Worm (Caenorhabditis elegans): ENCODE results near the gene eif-3.B.

The eif-3.B gene

DNA sequence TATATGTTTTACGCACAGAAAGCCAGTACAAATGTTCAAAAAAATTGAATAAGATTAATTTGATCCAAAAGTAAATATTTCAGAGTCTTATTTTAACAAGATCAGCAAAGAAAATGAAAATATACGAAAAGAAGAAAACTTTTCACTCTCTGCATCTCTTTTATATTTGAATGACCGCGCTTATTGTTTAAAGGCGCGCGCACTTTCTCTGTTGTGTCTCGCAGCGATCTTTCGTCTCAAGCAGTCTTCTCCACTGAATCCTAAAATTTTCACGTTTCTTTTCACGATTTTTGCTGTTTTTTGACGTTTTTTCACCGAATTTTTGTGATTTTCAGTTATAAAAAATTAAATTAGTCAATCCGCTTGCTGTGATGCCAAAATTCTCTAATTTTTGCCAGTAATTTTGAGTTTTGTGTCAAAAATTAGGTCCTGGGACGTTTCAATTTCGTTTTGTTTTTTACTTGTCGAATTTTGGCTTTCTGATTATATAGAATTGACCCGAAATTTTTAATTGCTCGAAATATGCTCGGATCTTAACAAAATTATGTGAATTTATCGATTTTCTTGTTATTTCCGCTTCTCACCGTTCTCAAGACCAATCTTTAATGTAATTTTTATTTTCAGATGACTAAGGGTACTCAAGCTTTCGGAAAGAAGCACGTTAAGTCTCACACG is 19.8 kb downstream of the eif-3.B start, which contains the start of gene W01D2.1:
Gene W01D2.1, plus strand, starts transcription at position 625 of the 675 bp plus-strand sequence.
- TF ChIP-seq lsy-2 (tag; optimal IDR thresholded peaks at IDR 0.05) (peak; percentile 69), mep-1 (tag; optimal IDR thresholded peaks at IDR 0.05) (peak; percentile 70), blmp-1 (tag; optimal IDR thresholded peaks at IDR 0.05) (peak; percentile 18), nhr-2 (tag; optimal IDR thresholded peaks at IDR 0.05) (peak; percentile 8), tbx-8 (GFP tag; optimal IDR thresholded peaks at IDR 0.05) (no peak), ztf-11 (tag; optimal IDR thresholded peaks at IDR 0.05) (no peak), pha-4 (tag; optimal IDR thresholded peaks at IDR 0.05) (peak; percentile 22), mab-5 (tag; optimal IDR thresholded peaks at IDR 0.05) (no peak), hlh-1 (tag; optimal IDR thresholded peaks at IDR 0.05) (peak; percentile 22), ces-1 (GFP tag; optimal IDR thresholded peaks at IDR 0.05) (peak; percentile 17), nhr-237 (tag; optimal IDR thresholded peaks at IDR 0.05) (peak; percentile 57), ceh-39 (tag; optimal IDR thresholded peaks at IDR 0.05) (peak; percentile 10)

DNA sequence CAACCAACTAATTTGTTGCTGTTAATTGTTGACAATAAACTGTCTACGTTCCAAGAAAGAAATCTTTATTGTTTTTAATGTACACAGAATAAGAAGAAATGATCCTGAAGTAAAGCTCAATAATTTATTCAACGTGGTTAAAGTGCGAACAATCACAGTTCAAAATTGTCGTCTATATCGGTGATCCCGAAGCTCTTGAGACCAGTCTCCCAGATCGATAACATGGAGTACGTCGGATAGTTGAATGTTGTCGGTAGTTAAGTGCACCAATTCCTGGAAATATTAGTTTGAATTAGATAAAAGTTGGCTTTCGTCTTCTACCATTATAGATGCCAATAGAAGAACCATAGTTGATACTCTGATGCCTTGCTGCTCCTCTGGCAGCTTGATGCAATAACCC is 20.9 kb downstream of the eif-3.B start:
- TF ChIP-seq ceh-39 (tag; optimal IDR thresholded peaks at IDR 0.05) (no peak), tbx-8 (GFP tag; optimal IDR thresholded peaks at IDR 0.05) (no peak), nhr-2 (tag; optimal IDR thresholded peaks at IDR 0.05) (no peak), mep-1 (tag; optimal IDR thresholded peaks at IDR 0.05) (no peak), sptf-1 (tag; optimal IDR thresholded peaks at IDR 0.05) (no peak), ztf-11 (tag; optimal IDR thresholded peaks at IDR 0.05) (no peak), snpc-4 (tag; optimal IDR thresholded peaks at IDR 0.05) (no peak), pha-4 (tag; optimal IDR thresholded peaks at IDR 0.05) (no peak), nhr-28 (tag; optimal IDR thresholded peaks at IDR 0.05) (no peak), ceh-43 (GFP tag; optimal IDR thresholded peaks at IDR 0.05) (no peak), unc-62 (GFP tag; optimal IDR thresholded peaks at IDR 0.05) (no peak), lsy-2 (tag; optimal IDR thresholded peaks at IDR 0.05) (no peak), mls-2 (tag; optimal IDR thresholded peaks at IDR 0.05) (no peak)

DNA sequence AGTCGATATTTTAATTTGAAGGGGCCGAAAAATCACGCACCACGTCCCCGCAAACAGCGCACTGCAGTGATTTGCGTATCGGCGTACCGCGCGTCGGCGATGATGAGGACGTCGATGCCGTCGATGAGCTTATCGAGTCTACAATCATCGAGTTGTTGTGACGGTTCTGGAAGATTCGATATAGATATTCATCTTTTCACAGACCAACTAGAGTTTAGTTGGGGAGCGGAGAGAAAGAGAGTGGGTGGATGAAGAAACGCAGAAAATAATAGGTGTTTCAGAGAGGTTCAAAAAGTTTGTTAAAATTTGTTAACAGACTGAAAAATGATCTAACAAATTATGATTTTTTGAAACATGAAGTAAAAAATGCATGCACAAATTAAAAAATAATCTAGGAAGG is 23.2 kb downstream of the eif-3.B start, which contains the start of gene nhr-61:
Gene nhr-61, minus strand, starts transcription at position 168 of the 400 bp plus-strand sequence.
- TF ChIP-seq sem-2 (GFP tag; optimal IDR thresholded peaks at IDR 0.05), result no peak
- TF ChIP-seq elt-1 (tag; optimal IDR thresholded peaks at IDR 0.05; ENCODE audit: borderline replicate concordance, insufficient read depth), result peak; percentile 73

DNA sequence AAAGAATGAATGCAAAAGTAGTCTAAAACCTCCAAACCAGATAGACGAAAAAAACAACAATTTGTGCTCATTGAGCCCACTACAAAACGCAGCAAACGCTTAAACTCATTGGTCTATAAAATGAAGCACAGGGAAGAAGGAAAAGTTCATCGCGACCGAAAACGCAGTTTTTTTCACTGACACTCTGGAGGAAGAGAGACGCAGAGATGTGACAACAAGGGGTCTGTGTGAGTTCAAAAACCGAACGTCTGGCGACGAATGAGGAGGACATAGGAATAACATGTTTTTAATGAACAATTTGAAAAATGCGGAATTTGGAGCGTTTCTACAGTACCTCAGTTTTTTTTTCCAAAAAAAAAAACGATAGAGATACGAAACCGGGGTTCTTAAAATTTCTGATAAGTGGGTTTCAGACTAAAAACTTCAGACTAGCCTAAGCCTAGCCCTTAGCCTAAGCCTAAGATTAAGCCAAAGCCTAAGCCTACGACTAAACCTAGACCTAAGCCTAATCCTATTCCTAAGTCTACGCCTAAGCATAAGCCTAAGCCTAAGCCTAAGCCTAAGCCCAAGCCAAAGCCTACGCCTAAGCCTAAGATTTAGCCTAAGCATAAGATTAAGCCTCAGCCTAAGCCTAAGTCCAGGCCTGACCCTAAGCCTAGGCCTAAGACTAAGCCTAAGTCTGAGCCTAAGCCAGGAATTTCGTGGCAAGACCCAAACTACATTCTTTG is 24.2 kb downstream of the eif-3.B start:
- peak; percentile 36 for TF ChIP-seq ham-2 (GFP tag; optimal IDR thresholded peaks at IDR 0.05)
- no peak for TF ChIP-seq ztf-11 (tag; optimal IDR thresholded peaks at IDR 0.05)

DNA sequence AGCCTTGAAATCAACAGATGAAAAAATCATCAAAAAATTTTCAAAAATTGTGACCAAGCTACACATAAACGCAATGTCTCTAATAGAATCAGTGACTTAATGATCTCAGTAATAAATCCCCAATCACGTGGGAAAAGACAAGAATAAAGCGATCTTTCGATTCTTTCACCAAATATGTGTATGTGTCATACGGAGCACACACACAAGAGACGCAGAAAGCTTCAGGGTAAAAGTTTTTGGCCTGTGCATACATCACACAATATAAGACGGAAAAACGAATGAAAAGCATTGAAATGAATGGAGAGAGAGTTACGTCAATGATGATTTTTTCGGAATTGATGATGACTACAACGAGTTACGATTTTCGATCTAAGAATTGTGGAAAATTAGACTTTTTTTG is 25.3 kb downstream of the eif-3.B start:
- no peak for TF ChIP-seq ceh-83 (GFP tag; optimal IDR thresholded peaks at IDR 0.05)
- no peak for TF ChIP-seq nhr-2 (tag; optimal IDR thresholded peaks at IDR 0.05)
- no peak for TF ChIP-seq unc-62 (GFP tag; optimal IDR thresholded peaks at IDR 0.05)
- no peak for TF ChIP-seq tbx-8 (GFP tag; optimal IDR thresholded peaks at IDR 0.05)
- TF ChIP-seq drap-1 (GFP tag; optimal IDR thresholded peaks at IDR 0.05), result no peak
- TF ChIP-seq ces-1 (GFP tag; optimal IDR thresholded peaks at IDR 0.05), result no peak
- no peak for TF ChIP-seq snpc-4 (tag; optimal IDR thresholded peaks at IDR 0.05)
- no peak for TF ChIP-seq nhr-76 (tag; optimal IDR thresholded peaks at IDR 0.05)

DNA sequence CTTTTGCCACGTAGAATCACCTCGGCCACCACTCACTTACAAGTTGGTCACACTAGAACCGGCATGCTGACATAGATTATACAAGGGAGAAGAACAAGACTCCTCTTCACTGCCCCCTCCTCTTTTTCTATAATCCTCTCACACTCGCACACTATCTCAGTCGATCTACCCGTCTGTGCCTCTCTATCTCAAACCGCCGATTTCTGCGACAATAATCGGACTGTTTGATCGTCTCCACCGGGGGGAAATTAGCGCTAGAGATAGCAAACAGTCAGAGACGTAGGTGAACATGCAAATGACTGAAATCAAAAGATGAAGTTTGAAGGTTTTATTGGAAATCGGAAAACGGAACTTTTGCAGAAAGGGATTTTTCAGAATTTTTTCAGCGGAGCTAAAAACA is 27.2 kb downstream of the eif-3.B start:
- no peak for TF ChIP-seq sptf-1 (tag; optimal IDR thresholded peaks at IDR 0.05)
- TF ChIP-seq drap-1 (GFP tag; optimal IDR thresholded peaks at IDR 0.05), result no peak
- TF ChIP-seq sem-2 (GFP tag; optimal IDR thresholded peaks at IDR 0.05), result no peak
- TF ChIP-seq lin-13 (tag; optimal IDR thresholded peaks at IDR 0.05), result no peak
- no peak for TF ChIP-seq flh-1 (GFP tag; optimal IDR thresholded peaks at IDR 0.05)
- no peak for TF ChIP-seq bed-3 (GFP tag; optimal IDR thresholded peaks at IDR 0.05)
- peak; percentile 62 for TF ChIP-seq elt-3 (tag; optimal IDR thresholded peaks at IDR 0.05)
- no peak for TF ChIP-seq ceh-43 (GFP tag; optimal IDR thresholded peaks at IDR 0.05)
- TF ChIP-seq unc-62 (GFP tag; optimal IDR thresholded peaks at IDR 0.05), result peak; percentile 9
- no peak for TF ChIP-seq ztf-11 (tag; optimal IDR thresholded peaks at IDR 0.05)
- peak; percentile 73 for TF ChIP-seq pha-4 (tag; optimal IDR thresholded peaks at IDR 0.05)
- no peak for TF ChIP-seq unc-39 (tag; optimal IDR thresholded peaks at IDR 0.05)
- TF ChIP-seq nhr-237 (tag; optimal IDR thresholded peaks at IDR 0.05), result peak; percentile 70
- TF ChIP-seq elt-1 (tag; optimal IDR thresholded peaks at IDR 0.05; ENCODE audit: borderline replicate concordance, insufficient read depth), result peak; percentile 67
- peak; percentile 20 for TF ChIP-seq mep-1 (tag; optimal IDR thresholded peaks at IDR 0.05)
- TF ChIP-seq ham-2 (GFP tag; optimal IDR thresholded peaks at IDR 0.05), result peak; percentile 89
- no peak for TF ChIP-seq nhr-12 (tag; optimal IDR thresholded peaks at IDR 0.05)
- TF ChIP-seq M03D4.4 (tag; optimal IDR thresholded peaks at IDR 0.05), result no peak
- no peak for TF ChIP-seq snpc-4 (tag; optimal IDR thresholded peaks at IDR 0.05)
